Fruit fly (Drosophila melanogaster): ENCODE results near the gene CG16713.

Gene CG16713

DNA sequence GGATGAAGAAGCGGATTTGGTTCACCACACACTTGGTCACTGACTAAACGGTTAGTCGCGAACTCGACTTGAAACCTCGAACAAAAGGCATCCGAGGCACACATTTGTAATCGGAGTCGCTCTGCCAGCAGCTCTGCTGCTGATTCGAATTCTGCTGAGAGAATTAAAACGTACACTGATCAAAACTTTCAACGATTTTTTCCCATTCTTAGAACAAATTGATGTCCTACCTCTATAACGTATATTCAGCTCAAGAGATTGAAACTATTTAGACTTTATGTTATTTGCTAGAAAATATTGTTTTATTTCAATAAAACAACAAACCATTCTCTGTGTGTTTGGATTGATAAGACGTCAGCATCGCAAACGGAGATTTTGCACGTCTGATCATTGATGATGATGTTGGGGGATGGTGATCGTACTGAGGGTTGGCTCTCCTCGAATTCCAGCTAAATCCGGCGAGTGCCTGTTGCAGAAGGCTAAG is 10.3 kb upstream of the CG16713 start, which contains the start of gene CG31778 (continued):
- no peak for TF ChIP-seq CG11696 (GFP tag; IDR thresholded peaks at IDR 0.05)
- no peak for TF ChIP-seq C15 (GFP tag; IDR thresholded peaks at IDR 0.05)
- TF ChIP-seq ken (GFP tag; IDR thresholded peaks at IDR 0.05) = no peak
- no peak for TF ChIP-seq sqz (GFP tag; optimal IDR thresholded peaks at IDR 0.05)
- no peak for TF ChIP-seq CG17359 (tag; optimal IDR thresholded peaks at IDR 0.05)
- no peak for TF ChIP-seq Taf1 (GFP tag; IDR thresholded peaks at IDR 0.05)
- TF ChIP-seq cwo (GFP tag; optimal IDR thresholded peaks at IDR 0.05) = peak; percentile 25
- TF ChIP-seq schlank (tag; optimal IDR thresholded peaks at IDR 0.05) = no peak
- TF ChIP-seq gem (tag; optimal IDR thresholded peaks at IDR 0.05) = peak; percentile 46
- TF ChIP-seq Fer1 (GFP tag; optimal IDR thresholded peaks at IDR 0.05) = peak; percentile 22
- TF ChIP-seq CG6854 (GFP tag; optimal IDR thresholded peaks at IDR 0.05) = no peak
- TF ChIP-seq lilli (GFP tag; optimal IDR thresholded peaks at IDR 0.05) = peak; percentile 10
- no peak for TF ChIP-seq phol (tag; optimal IDR thresholded peaks at IDR 0.05)
- peak; percentile 59 for TF ChIP-seq row (GFP tag; IDR thresholded peaks at IDR 0.05)
- 0 out of 2 replicates have a peak, but pooled peaks have one; percentile 15 for TF ChIP-seq sob (GFP tag; IDR thresholded peaks at IDR 0.05)
- TF ChIP-seq eve (GFP tag; optimal IDR thresholded peaks at IDR 0.05) = no peak
- no peak for TF ChIP-seq H15 (GFP tag; IDR thresholded peaks at IDR 0.05)
- TF ChIP-seq CG10366 (GFP tag; IDR thresholded peaks at IDR 0.05) = no peak
- TF ChIP-seq Usf (GFP tag; optimal IDR thresholded peaks at IDR 0.05) = no peak
- peak; percentile 20 for TF ChIP-seq sug (tag; optimal IDR thresholded peaks at IDR 0.05)
- TF ChIP-seq Antp (GFP tag; optimal IDR thresholded peaks at IDR 0.05) = no peak
- peak; percentile 71 for TF ChIP-seq Drgx (GFP tag; IDR thresholded peaks at IDR 0.05)
- TF ChIP-seq knrl (GFP tag; IDR thresholded peaks at IDR 0.05; ENCODE audit: partially characterized antibody) = no peak
- 0 out of 3 replicates have a peak, but pooled peaks have one; percentile 43 for TF ChIP-seq CG11695 (GFP tag; IDR thresholded peaks at IDR 0.05)
- no peak for TF ChIP-seq CG3407 (GFP tag; optimal IDR thresholded peaks at IDR 0.05)
- TF ChIP-seq CG14860 (GFP tag; IDR thresholded peaks at IDR 0.05; ENCODE audit: partially characterized antibody) = no peak
- no peak for TF ChIP-seq cato (GFP tag; optimal IDR thresholded peaks at IDR 0.05; ENCODE audit: borderline replicate concordance)
- no peak for TF ChIP-seq Ets97D (GFP tag; optimal IDR thresholded peaks at IDR 0.05)
- no peak for TF ChIP-seq nau (GFP tag; optimal IDR thresholded peaks at IDR 0.05)
- peak; percentile 62 for TF ChIP-seq Rfx (GFP tag; IDR thresholded peaks at IDR 0.05)
- TF ChIP-seq slbo (GFP tag; IDR thresholded peaks at IDR 0.05) = peak; percentile 30; the same call in 1 of the 2 replicates
- no peak for TF ChIP-seq CG11723 (GFP tag; optimal IDR thresholded peaks at IDR 0.05)
- peak; percentile 49 for TF ChIP-seq corto (GFP tag; optimal IDR thresholded peaks at IDR 0.05)
- TF ChIP-seq H2.0 (GFP tag; IDR thresholded peaks at IDR 0.05) = 0 out of 2 replicates have a peak, but pooled peaks have one; percentile 19
- no peak for TF ChIP-seq Spps (tag; optimal IDR thresholded peaks at IDR 0.05)
- no peak for TF ChIP-seq CG8765 (GFP tag; IDR thresholded peaks at IDR 0.05)
- no peak for TF ChIP-seq CG17568 (GFP tag; optimal IDR thresholded peaks at IDR 0.05)
- peak; percentile 55 for TF ChIP-seq CG34376 (GFP tag; optimal IDR thresholded peaks at IDR 0.05)
- TF ChIP-seq D19A (tag; optimal IDR thresholded peaks at IDR 0.05) = no peak
- no peak for TF ChIP-seq al (GFP tag; IDR thresholded peaks at IDR 0.05)
- TF ChIP-seq lbe (GFP tag; optimal IDR thresholded peaks at IDR 0.05) = peak; percentile 84
- TF ChIP-seq CG10147 (GFP tag; optimal IDR thresholded peaks at IDR 0.05) = no peak
- no peak for TF ChIP-seq Kr (GFP tag; optimal IDR thresholded peaks at IDR 0.05)
- peak; percentile 9 for TF ChIP-seq Dip3 (GFP tag; optimal IDR thresholded peaks at IDR 0.05)
- TF ChIP-seq HLH4C (GFP tag; IDR thresholded peaks at IDR 0.05; ENCODE audit: partially characterized antibody) = no peak
- TF ChIP-seq dm (GFP tag; optimal IDR thresholded peaks at IDR 0.05) = no peak
- no peak for TF ChIP-seq nmo (GFP tag; optimal IDR thresholded peaks at IDR 0.05)
- TF ChIP-seq Hmr (GFP tag; optimal IDR thresholded peaks at IDR 0.05) = peak; percentile 12
- TF ChIP-seq CG8388 (GFP tag; optimal IDR thresholded peaks at IDR 0.05) = no peak
- TF ChIP-seq bcd (GFP tag; optimal IDR thresholded peaks at IDR 0.05) = no peak
- no peak for TF ChIP-seq hbn (GFP tag; IDR thresholded peaks at IDR 0.05; ENCODE audit: partially characterized antibody)
